Fruit fly (Drosophila melanogaster) whole organism, prepupa: ENCODE data around the gene CG14182.

Source experiments
- CG10669 ChIP-seq: fragments of 200-800 bp; sonication (Bioruptor generic); optimal IDR thresholded peaks from 3 replicates; lab custom pipeline; 2018; ENCODE audit warnings: missing biosample characterization, mild to moderate bottlenecking, missing genetic modification characterization, moderate library complexity
- CG11902 ChIP-seq: fragments of 200-800 bp; sonication (Bioruptor generic); optimal IDR thresholded peaks from 3 replicates; lab custom pipeline; 2016; ENCODE audit warnings: missing biosample characterization, missing genetic modification characterization
- CG15336 ChIP-seq: fragments of 200-800 bp; sonication (Bioruptor generic); IDR thresholded peaks from 2 replicates; pipeline ENCODE4 v1.3.6; 2022; ENCODE audit warnings: missing biosample characterization, missing genetic modification characterization
- CG1621 ChIP-seq: fragments of 200-800 bp; sonication (Bioruptor generic); optimal IDR thresholded peaks from 3 replicates; lab custom pipeline; 2018; ENCODE audit warnings: missing biosample characterization, mild to moderate bottlenecking, missing genetic modification characterization
- CG16779 ChIP-seq: fragments of 200-800 bp; sonication (Bioruptor generic); optimal IDR thresholded peaks from 3 replicates; lab custom pipeline; 2017; ENCODE audit warnings: missing biosample characterization, mild to moderate bottlenecking, missing genetic modification characterization
- CG31627 ChIP-seq: fragments of 200-800 bp; sonication (Bioruptor generic); optimal IDR thresholded peaks from 3 replicates; lab custom pipeline; 2016; ENCODE audit warnings: missing biosample characterization, missing genetic modification characterization
- CG4318 ChIP-seq: fragments of 200-800 bp; sonication (Bioruptor generic); optimal IDR thresholded peaks from 3 replicates; lab custom pipeline; 2017; ENCODE audit warnings: missing biosample characterization, mild to moderate bottlenecking, missing genetic modification characterization
- CG6163 ChIP-seq: fragments of 200-800 bp; sonication (Bioruptor generic); IDR thresholded peaks from 3 replicates; pipeline ENCODE4 v1.3.6; 2022; ENCODE audit warnings: missing biosample characterization, missing genetic modification characterization
- CG6276 ChIP-seq: fragments of 200-800 bp; sonication (Bioruptor generic); optimal IDR thresholded peaks from 2 replicates; lab custom pipeline; 2017; ENCODE audit warnings: missing biosample characterization, mild to moderate bottlenecking, missing genetic modification characterization
- CG6792 ChIP-seq: fragments of 200-800 bp; sonication (Bioruptor generic); optimal IDR thresholded peaks from 3 replicates; lab custom pipeline; 2016; ENCODE audit warnings: missing biosample characterization, missing genetic modification characterization
- CG7368 ChIP-seq: fragments of 200-800 bp; sonication (Bioruptor generic); optimal IDR thresholded peaks from 3 replicates; lab custom pipeline; 2016; ENCODE audit warnings: missing biosample characterization, missing genetic modification characterization
- CG8319 ChIP-seq: fragments of 200-800 bp; sonication (Bioruptor generic); optimal IDR thresholded peaks from 3 replicates; lab custom pipeline; 2016; ENCODE audit warnings: missing biosample characterization, missing genetic modification characterization
- Eip78C ChIP-seq: fragments of 200-800 bp; sonication (Bioruptor generic); peaks from one replicate; lab custom pipeline; 2016; ENCODE audit warnings: missing biosample characterization, missing genetic modification characterization
- Eip93F ChIP-seq: fragments of 200-800 bp; sonication (Bioruptor generic); optimal IDR thresholded peaks from 2 replicates; lab custom pipeline; 2016; ENCODE audit warnings: missing biosample characterization, mild to moderate bottlenecking, missing genetic modification characterization
- Ets21C ChIP-seq: fragments of 200-800 bp; sonication (Bioruptor generic); optimal IDR thresholded peaks from 3 replicates; lab custom pipeline; 2016; ENCODE audit warnings: missing biosample characterization, missing genetic modification characterization
- Ets96B ChIP-seq: fragments of 200-800 bp; optimal IDR thresholded peaks from 2 replicates; lab custom pipeline; 2019; ENCODE audit warnings: missing biosample characterization, mild to moderate bottlenecking, missing genetic modification characterization, moderate library complexity
- Gug ChIP-seq: fragments of 200-800 bp; sonication (Bioruptor generic); IDR thresholded peaks from 2 replicates; pipeline ENCODE4 v1.3.6; 2022; ENCODE audit warnings: missing biosample characterization, missing genetic modification characterization
- Hr39 ChIP-seq: fragments of 200-800 bp; sonication (Bioruptor generic); optimal IDR thresholded peaks from 2 replicates; lab custom pipeline; 2016; ENCODE audit warnings: missing biosample characterization, missing genetic modification characterization
- Met ChIP-seq: fragments of 200-800 bp; sonication (Bioruptor generic); optimal IDR thresholded peaks from 3 replicates; lab custom pipeline; 2016; ENCODE audit warnings: missing biosample characterization, missing genetic modification characterization
- OdsH ChIP-seq: fragments of 200-800 bp; sonication (Bioruptor generic); optimal IDR thresholded peaks from 3 replicates; lab custom pipeline; 2016; ENCODE audit warnings: missing biosample characterization, missing genetic modification characterization
- Smox ChIP-seq: fragments of 200-800 bp; sonication (Bioruptor generic); optimal IDR thresholded peaks from 3 replicates; lab custom pipeline; 2016; ENCODE audit warnings: missing biosample characterization, missing genetic modification characterization
- Sox102F ChIP-seq: fragments of 200-800 bp; sonication (Bioruptor generic); optimal IDR thresholded peaks from 2 replicates; lab custom pipeline; 2016; ENCODE audit warnings: missing biosample characterization, mild to moderate bottlenecking, missing genetic modification characterization
- Sox14 ChIP-seq: fragments of 200-800 bp; sonication (Bioruptor generic); optimal IDR thresholded peaks from 3 replicates; lab custom pipeline; 2016; ENCODE audit warnings: missing biosample characterization, missing genetic modification characterization
- achi ChIP-seq: fragments of 200-800 bp; sonication (Bioruptor generic); optimal IDR thresholded peaks from 3 replicates; lab custom pipeline; 2016; ENCODE audit warnings: missing biosample characterization, missing genetic modification characterization
- acj6 ChIP-seq: fragments of 200-800 bp; sonication (Bioruptor generic); optimal IDR thresholded peaks from 3 replicates; lab custom pipeline; 2016; ENCODE audit warnings: missing biosample characterization, missing genetic modification characterization
- cyc ChIP-seq: fragments of 200-800 bp; sonication (Bioruptor generic); optimal IDR thresholded peaks from 3 replicates; lab custom pipeline; 2016; ENCODE audit warnings: missing biosample characterization, missing genetic modification characterization
- dsx ChIP-seq: fragments of 200-800 bp; optimal IDR thresholded peaks from 3 replicates; lab custom pipeline; 2019; ENCODE audit warnings: missing biosample characterization, mild to moderate bottlenecking, missing genetic modification characterization, moderate library complexity; ENCODE audit not compliant: poor library complexity, severe bottlenecking
- esn ChIP-seq: fragments of 200-800 bp; sonication (Bioruptor generic); optimal IDR thresholded peaks from 2 replicates; lab custom pipeline; 2016; ENCODE audit warnings: missing biosample characterization, mild to moderate bottlenecking, missing genetic modification characterization, moderate library complexity
- fd59A ChIP-seq: fragments of 200-800 bp; sonication (Bioruptor generic); optimal IDR thresholded peaks from 2 replicates; lab custom pipeline; 2017; ENCODE audit warnings: missing biosample characterization, mild to moderate bottlenecking, missing genetic modification characterization, missing genetic modification reagents
- fkh ChIP-seq: fragments of 200-800 bp; sonication (Bioruptor generic); optimal IDR thresholded peaks from 3 replicates; lab custom pipeline; 2017; ENCODE audit warnings: missing biosample characterization, mild to moderate bottlenecking, missing genetic modification characterization, moderate library complexity
- net ChIP-seq: fragments of 200-800 bp; sonication (Bioruptor generic); optimal IDR thresholded peaks from 3 replicates; lab custom pipeline; 2016; ENCODE audit warnings: missing biosample characterization, missing genetic modification characterization
- pdm3 ChIP-seq: fragments of 200-800 bp; sonication (Bioruptor generic); optimal IDR thresholded peaks from 3 replicates; lab custom pipeline; 2016; ENCODE audit warnings: missing biosample characterization, missing genetic modification characterization
- salr ChIP-seq, 2 experiments: fragments of 200-800 bp; sonication (Bioruptor generic); optimal IDR thresholded peaks; 3 replicates each; lab custom pipeline; 2016 to 2018; ENCODE audit warnings: missing biosample characterization in 2 of 2, missing genetic modification characterization in 2 of 2, mild to moderate bottlenecking in 1 of 2
- spab ChIP-seq: fragments of 200-800 bp; sonication (Bioruptor generic); optimal IDR thresholded peaks from 2 replicates; lab custom pipeline; 2017; ENCODE audit warnings: missing biosample characterization, mild to moderate bottlenecking, missing genetic modification characterization, missing genetic modification reagents
- svp ChIP-seq: fragments of 200-800 bp; sonication (Bioruptor generic); peaks from one replicate; lab custom pipeline; 2016; ENCODE audit warnings: missing biosample characterization, missing genetic modification characterization
- topi ChIP-seq: fragments of 200-800 bp; sonication (Bioruptor generic); optimal IDR thresholded peaks from 3 replicates; lab custom pipeline; 2016; ENCODE audit warnings: missing biosample characterization, missing genetic modification characterization
- vri ChIP-seq: fragments of 200-800 bp; sonication (Bioruptor generic); optimal IDR thresholded peaks from 3 replicates; lab custom pipeline; 2016; ENCODE audit warnings: missing biosample characterization, mild to moderate bottlenecking, missing genetic modification characterization

CG14182 gene

dm6 chr3L:19940349-19940748, 39.3 kb downstream of the CG14182 start:
- TF ChIP-seq cyc (GFP tag; lab: Kevin White, UChicago) (no peak), Sox102F (GFP tag; lab: Kevin White, UChicago) (no peak), Smox (GFP tag; lab: Kevin White, UChicago) (no peak)

- TF ChIP-seq CG15336 (GFP tag; lab: Robert Waterston, UW) = 0 out of 2 replicates have a peak, but pooled peaks have one; percentile 24
- TF ChIP-seq Ets21C (GFP tag; lab: Kevin White, UChicago) = no peak
- peak; percentile 27 for TF ChIP-seq vri (GFP tag; lab: Kevin White, UChicago)
- peak; percentile 54 for TF ChIP-seq Hr39 (GFP tag; lab: Kevin White, UChicago)
- TF ChIP-seq svp (GFP tag; lab: Kevin White, UChicago) = no peak
- TF ChIP-seq Eip78C (GFP tag; lab: Kevin White, UChicago) = peak; percentile 40
- TF ChIP-seq fkh (GFP tag; lab: Kevin White, UChicago) = peak; percentile 13
Measured at dm6 chr3L:19939024-19939423, 40.6 kb downstream of the CG14182 start, which contains the start of gene Ac76E. Gene Ac76E (plus strand): TSS chr3L:19939287.

dm6 chr3L:19932917-19933316, 46.7 kb downstream of the CG14182 start:
- TF ChIP-seq CG6276 (GFP tag; lab: Kevin White, UChicago) (peak; percentile 5), vri (GFP tag; lab: Kevin White, UChicago) (peak; percentile 20), Eip93F (GFP tag; lab: Kevin White, UChicago) (no peak), CG1621 (tag; lab: Kevin White, UChicago) (no peak), Eip78C (GFP tag; lab: Kevin White, UChicago) (peak; percentile 66), CG8319 (GFP tag; lab: Kevin White, UChicago) (no peak), CG7368 (GFP tag; lab: Kevin White, UChicago) (peak; percentile 2), OdsH (GFP tag; lab: Kevin White, UChicago) (no peak), Smox (GFP tag; lab: Kevin White, UChicago) (peak; percentile 10), Ets96B (tag; lab: Kevin White, UChicago) (no peak), Gug (GFP tag; lab: Robert Waterston, UW) (no peak), esn (GFP tag; lab: Kevin White, UChicago) (peak; percentile 30), fkh (GFP tag; lab: Kevin White, UChicago) (peak; percentile 86), Met (peak; percentile 34), svp (GFP tag; lab: Kevin White, UChicago) (peak; percentile 45), salr (GFP tag; optimal IDR thresholded peaks at IDR 0.05; lab: Kevin White, UChicago) (no peak), topi (GFP tag; lab: Kevin White, UChicago) (no peak), achi (GFP tag; lab: Kevin White, UChicago) (no peak), Sox102F (GFP tag; lab: Kevin White, UChicago) (peak; percentile 9), Ets21C (GFP tag; lab: Kevin White, UChicago) (no peak), CG4318 (GFP tag; lab: Kevin White, UChicago) (no peak), CG15336 (GFP tag; lab: Robert Waterston, UW) (peak; percentile 51), net (GFP tag; lab: Kevin White, UChicago) (peak; percentile 21)

- TF ChIP-seq CG1621 (tag; lab: Kevin White, UChicago) = no peak
- TF ChIP-seq vri (GFP tag; lab: Kevin White, UChicago) = no peak
- no peak for TF ChIP-seq CG31627 (GFP tag; lab: Kevin White, UChicago)
- no peak for TF ChIP-seq CG16779 (tag; lab: Kevin White, UChicago)
- TF ChIP-seq net (GFP tag; lab: Kevin White, UChicago) = no peak
- TF ChIP-seq acj6 (GFP tag; lab: Kevin White, UChicago) = no peak
Measured at dm6 chr3L:19931391-19931790, 48.2 kb downstream of the CG14182 start, which contains the start of gene CG46462. Gene CG46462 (plus strand): TSS chr3L:19931691.

- TF ChIP-seq CG6792 (GFP tag; lab: Kevin White, UChicago) (no peak), Sox102F (GFP tag; lab: Kevin White, UChicago) (no peak), spab (GFP tag; lab: Kevin White, UChicago) (no peak), acj6 (GFP tag; lab: Kevin White, UChicago) (no peak), Eip93F (GFP tag; lab: Kevin White, UChicago) (no peak), CG1621 (tag; lab: Kevin White, UChicago) (no peak), vri (GFP tag; lab: Kevin White, UChicago) (peak; percentile 100), CG10669 (GFP tag; lab: Kevin White, UChicago) (no peak), dsx (GFP tag; lab: Kevin White, UChicago) (no peak), CG4318 (GFP tag; lab: Kevin White, UChicago) (no peak), CG6163 (GFP tag; lab: Robert Waterston, UW) (0 out of 3 replicates have a peak, but pooled peaks have one; percentile 39), fkh (GFP tag; lab: Kevin White, UChicago) (peak; percentile 37), CG6276 (GFP tag; lab: Kevin White, UChicago) (no peak), salr (GFP tag; optimal IDR thresholded peaks at IDR 0.05; lab: Kevin White, UChicago) (no peak), svp (GFP tag; lab: Kevin White, UChicago) (peak; percentile 81), CG11902 (no peak), pdm3 (no peak), Ets21C (GFP tag; lab: Kevin White, UChicago) (no peak), Sox14 (GFP tag; lab: Kevin White, UChicago) (no peak), fd59A (GFP tag; lab: Kevin White, UChicago) (no peak), topi (GFP tag; lab: Kevin White, UChicago) (no peak), CG7368 (GFP tag; lab: Kevin White, UChicago) (no peak), Eip78C (GFP tag; lab: Kevin White, UChicago) (peak; percentile 65), CG16779 (tag; lab: Kevin White, UChicago) (no peak), CG8319 (GFP tag; lab: Kevin White, UChicago) (no peak)
Measured at dm6 chr3L:19929719-19930334, 49.8 kb downstream of the CG14182 start.
